Worm (Caenorhabditis elegans): Measurements from ENCODE around the gene srh-69.

DNA sequence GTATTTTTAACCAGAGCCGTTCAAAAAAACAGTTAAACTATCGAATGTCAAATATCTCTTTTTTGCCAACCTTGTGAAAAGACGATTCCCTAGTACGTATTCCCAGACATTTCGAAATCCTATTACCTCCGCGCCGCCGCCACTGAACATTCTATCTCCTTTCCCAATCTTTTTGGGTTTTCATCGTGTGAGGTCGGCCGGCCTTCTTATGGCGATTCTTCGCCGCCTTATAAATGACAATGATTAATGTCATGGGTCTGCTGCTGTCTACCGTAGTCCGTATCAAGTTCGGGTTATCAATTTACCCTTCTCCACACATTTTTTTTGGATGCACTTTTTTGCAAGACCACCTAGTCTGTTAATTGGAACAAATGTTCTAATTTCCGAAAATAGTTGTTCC lies 35.1 kb upstream of the srh-69 start:
- no peak for TF ChIP-seq lin-39 (tag; optimal IDR thresholded peaks at IDR 0.05)
- TF ChIP-seq ztf-11 (tag; optimal IDR thresholded peaks at IDR 0.05), result no peak
- no peak for TF ChIP-seq skn-1 (tag; optimal IDR thresholded peaks at IDR 0.05)
- no peak for TF ChIP-seq snpc-4 (tag; optimal IDR thresholded peaks at IDR 0.05)
- no peak for TF ChIP-seq elt-3 (tag; optimal IDR thresholded peaks at IDR 0.05)
- TF ChIP-seq nhr-11 (tag; optimal IDR thresholded peaks at IDR 0.05), result no peak
- no peak for TF ChIP-seq egl-27 (tag; optimal IDR thresholded peaks at IDR 0.05)
- no peak for TF ChIP-seq lin-13 (GFP tag; optimal IDR thresholded peaks at IDR 0.05)
- no peak for TF ChIP-seq nhr-77 (tag; optimal IDR thresholded peaks at IDR 0.05)
- no peak for TF ChIP-seq ZK546.5 (tag; optimal IDR thresholded peaks at IDR 0.05)
- TF ChIP-seq unc-39 (tag; optimal IDR thresholded peaks at IDR 0.05), result no peak
- no peak for TF ChIP-seq fos-1 (tag; optimal IDR thresholded peaks at IDR 0.05)
